Worm (Caenorhabditis elegans) whole organism, L3 larva: ENCODE measurements around the gene Y48C3A.5.
A peak's percentile ranks its signal among the peaks of the same experiment; 100 is the strongest.

Experiments
- ceh-9 ChIP-seq: sonication (generic microtip); optimal IDR thresholded peaks from 2 replicates; lab custom pipeline; 2018; ENCODE audit warnings: missing biosample characterization, missing genetic modification characterization
- egl-5 ChIP-seq: fragments of 150-350 bp; optimal IDR thresholded peaks from 2 replicates; lab custom pipeline; 2017; ENCODE audit warnings: missing biosample characterization, missing genetic modification reagents, missing genetic modification characterization, inconsistent platforms
- lin-15B ChIP-seq: fragments of 150-350 bp; optimal IDR thresholded peaks from 2 replicates; lab custom pipeline; 2014; ENCODE audit warnings: missing biosample characterization, missing genetic modification characterization
- nfya-1 ChIP-seq: sonication (generic microtip); optimal IDR thresholded peaks from 2 replicates; lab custom pipeline; 2017; ENCODE audit warnings: missing genetic modification characterization, mild to moderate bottlenecking, missing compliant biosample characterization, antibody characterized with exemption, moderate library complexity; ENCODE audit not compliant: insufficient read depth
- pqm-1 ChIP-seq: fragments of 150-350 bp; optimal IDR thresholded peaks from 2 replicates; lab custom pipeline; 2017; ENCODE audit warnings: missing biosample characterization, missing genetic modification characterization, inconsistent platforms
- snpc-4 ChIP-seq: fragments of 150-350 bp; optimal IDR thresholded peaks from 2 replicates; lab custom pipeline; 2014; ENCODE audit warnings: missing biosample characterization, missing genetic modification characterization
- ztf-4 ChIP-seq: fragments of 150-350 bp; optimal IDR thresholded peaks from 2 replicates; lab custom pipeline; 2014; ENCODE audit warnings: missing biosample characterization, missing genetic modification characterization

DNA sequence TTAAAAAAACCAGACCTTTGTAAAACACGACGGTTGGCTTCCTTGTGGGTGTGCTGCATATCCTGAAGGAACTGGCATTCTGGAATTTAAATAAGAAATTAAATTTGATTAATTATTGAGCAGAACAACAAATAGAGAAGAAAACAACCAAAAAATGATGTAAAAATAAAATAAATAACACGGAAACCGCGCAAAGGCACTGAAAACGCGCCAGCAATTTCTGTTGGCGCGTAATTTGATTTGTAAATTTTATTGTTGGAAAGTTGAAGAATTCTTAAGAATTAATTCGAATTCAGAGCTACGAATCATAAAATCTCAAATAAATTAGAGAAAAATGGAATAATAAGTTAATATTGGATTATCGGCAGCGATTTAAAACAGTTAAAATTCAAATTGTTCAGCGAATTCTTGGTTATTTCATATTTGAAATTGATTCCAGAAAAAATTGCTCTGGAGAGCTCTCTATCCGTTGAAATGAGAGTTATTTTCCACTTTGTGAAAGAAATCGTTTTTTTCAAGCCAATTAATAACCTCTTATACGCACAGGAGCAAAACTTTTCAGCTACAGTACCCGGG is 33.0 kb upstream of the Y48C3A.5 start, which contains the start of gene romo-1:
- TF ChIP-seq ceh-9 (tag; lab: Kevin White, UChicago) (no peak), ztf-4 (tag; lab: Kevin White, UChicago) (no peak), nfya-1 (tag; lab: Kevin White, UChicago) (peak; percentile 84), egl-5 (tag; lab: Kevin White, UChicago) (peak; percentile 52), snpc-4 (tag; lab: Kevin White, UChicago) (peak; percentile 91), pqm-1 (tag; lab: Kevin White, UChicago) (no peak), lin-15B (peak; percentile 77)
